Worm (Caenorhabditis elegans) whole organism, late embryonic: ENCODE results near the gene klp-12.

Experiments used
- Y22D7AL.16 ChIP-seq: sonication (generic microtip); optimal IDR thresholded peaks from 2 replicates; lab custom pipeline; 2016; ENCODE audit warnings: missing genetic modification characterization, missing compliant biosample characterization
- ama-1 ChIP-seq: fragments of 150-350 bp; optimal IDR thresholded peaks from 2 replicates; lab custom pipeline; 2014
- ceh-22 ChIP-seq: sonication (generic microtip); optimal IDR thresholded peaks from 2 replicates; lab custom pipeline; 2017; ENCODE audit warnings: missing biosample characterization, missing genetic modification characterization
- ceh-24 ChIP-seq: sonication (generic microtip); optimal IDR thresholded peaks from 2 replicates; lab custom pipeline; 2016; ENCODE audit warnings: mild to moderate bottlenecking, missing genetic modification characterization, missing compliant biosample characterization
- ceh-30 ChIP-seq: fragments of 150-350 bp; optimal IDR thresholded peaks from 2 replicates; lab custom pipeline; 2014; ENCODE audit warnings: missing biosample characterization, missing genetic modification characterization
- fax-1 ChIP-seq: sonication (generic microtip); optimal IDR thresholded peaks from 2 replicates; lab custom pipeline; 2016; ENCODE audit warnings: missing genotype, missing genetic modification characterization, missing compliant biosample characterization
- fkh-10 ChIP-seq: fragments of 150-350 bp; optimal IDR thresholded peaks from 2 replicates; lab custom pipeline; 2014; ENCODE audit warnings: missing biosample characterization, missing genetic modification reagents, missing genetic modification characterization
- fkh-6 ChIP-seq: sonication (generic microtip); optimal IDR thresholded peaks from 2 replicates; lab custom pipeline; 2016; ENCODE audit warnings: missing genetic modification characterization, missing compliant biosample characterization
- pax-1 ChIP-seq: fragments of 150-350 bp; optimal IDR thresholded peaks from 2 replicates; lab custom pipeline; 2014; ENCODE audit warnings: missing biosample characterization, missing genetic modification characterization
- pha-4 ChIP-seq: fragments of 150-350 bp; optimal IDR thresholded peaks from 2 replicates; lab custom pipeline; 2018; ENCODE audit warnings: missing biosample characterization, missing genetic modification reagents, missing genetic modification characterization
- pqm-1 ChIP-seq: sonication (generic microtip); optimal IDR thresholded peaks from 2 replicates; lab custom pipeline; 2016; ENCODE audit warnings: missing genetic modification characterization, missing compliant biosample characterization

- TF ChIP-seq fkh-10 (GFP tag; lab: Kevin White, UChicago) (no peak), pha-4 (no peak), pqm-1 (no peak), ceh-30 (tag; lab: Kevin White, UChicago) (no peak), fkh-6 (tag; lab: Kevin White, UChicago) (no peak), ama-1 (no peak), ceh-22 (tag; lab: Kevin White, UChicago) (no peak), ceh-24 (tag; lab: Kevin White, UChicago) (no peak), Y22D7AL.16 (tag; lab: Kevin White, UChicago) (no peak), pax-1 (tag; lab: Kevin White, UChicago) (no peak), fax-1 (tag; lab: Kevin White, UChicago) (no peak)
Measured at ce11 chrIV:11316640-11317039, 43.0 kb downstream of the klp-12 start.
